Worm (Caenorhabditis elegans) whole organism, midembryonic: ENCODE data around the gene unk-1.

Experiments used
- T22C8.4 ChIP-seq: fragments of 200-800 bp; sonication (Bioruptor generic); IDR thresholded peaks from 2 replicates; pipeline ENCODE4 v1.3.6; 2022; ENCODE audit warnings: missing genetic modification characterization, missing compliant biosample characterization
- cog-1 ChIP-seq: sonication (generic microtip); optimal IDR thresholded peaks from 2 replicates; lab custom pipeline; 2016; ENCODE audit warnings: missing genetic modification characterization, missing compliant biosample characterization
- flt-1 ChIP-seq: fragments of 200-800 bp; sonication (Bioruptor generic); IDR thresholded peaks from 2 replicates; pipeline ENCODE4 v1.3.6; 2022; ENCODE audit warnings: missing genetic modification characterization, missing compliant biosample characterization
- klf-2 ChIP-seq: fragments of 200-800 bp; sonication (Bioruptor generic); conservative IDR thresholded peaks from 2 replicates; pipeline ENCODE4 v1.3.6; 2022; ENCODE audit warnings: missing genetic modification reagents, missing genetic modification characterization, missing compliant biosample characterization
- med-1 ChIP-seq: sonication (generic microtip); optimal IDR thresholded peaks from 2 replicates; lab custom pipeline; 2017; ENCODE audit warnings: missing genetic modification characterization, mild to moderate bottlenecking, missing compliant biosample characterization, antibody characterized with exemption, missing genetic modification reagents; ENCODE audit not compliant: insufficient read depth
- ref-1 ChIP-seq: fragments of 200-800 bp; sonication (Bioruptor generic); conservative IDR thresholded peaks from 2 replicates; pipeline ENCODE4 v1.3.6; 2022; ENCODE audit warnings: missing genetic modification reagents, missing genetic modification characterization, missing compliant biosample characterization
- tab-1 ChIP-seq: fragments of 200-800 bp; sonication (Bioruptor generic); IDR thresholded peaks from 2 replicates; pipeline ENCODE4 v1.3.6; 2022; ENCODE audit warnings: missing genetic modification characterization, missing compliant biosample characterization
- ztf-23 ChIP-seq: fragments of 200-800 bp; sonication (Bioruptor generic); IDR thresholded peaks from 2 replicates; pipeline ENCODE4 v1.3.6; 2022; ENCODE audit warnings: missing genetic modification reagents, missing genetic modification characterization, missing compliant biosample characterization
- ztf-29 ChIP-seq: fragments of 200-800 bp; sonication (Bioruptor generic); IDR thresholded peaks from 2 replicates; pipeline ENCODE4 v1.3.6; 2022; ENCODE audit warnings: missing genetic modification reagents, missing genetic modification characterization, missing compliant biosample characterization

unk-1 gene

DNA sequence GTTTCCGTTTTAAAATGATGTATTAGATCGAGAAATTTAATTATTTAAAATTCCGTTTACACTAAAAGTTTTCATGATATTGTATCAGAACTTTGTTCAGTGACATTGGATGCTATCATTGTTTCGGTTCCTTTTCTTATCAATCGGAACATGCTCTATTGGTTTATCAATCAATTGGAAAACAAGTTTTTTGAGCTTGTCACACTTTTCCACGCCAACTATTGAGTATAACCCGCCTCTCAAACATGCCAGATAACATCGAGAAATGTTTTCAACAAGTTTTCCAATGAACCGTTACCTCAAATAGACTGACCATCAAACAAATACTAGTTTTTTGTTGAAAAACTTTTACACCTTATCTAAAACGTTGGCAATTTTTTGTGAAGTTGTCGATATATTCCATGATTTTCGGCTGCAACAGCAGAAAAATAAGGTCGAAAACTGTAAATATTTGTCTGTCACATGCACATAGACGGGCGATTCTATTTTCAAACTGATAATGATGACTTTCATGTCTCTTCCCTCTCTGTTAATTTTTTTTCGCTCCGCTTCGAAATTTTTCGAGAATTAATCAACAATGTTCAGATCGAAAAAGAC lies at the start of gene unk-1:
Gene unk-1, plus strand, starts transcription at position 577 of the 597 bp plus-strand sequence.
- TF ChIP-seq ztf-23 (no peak), ref-1 (GFP tag; lab: Robert Waterston, UW) (no peak), cog-1 (tag; lab: Kevin White, UChicago) (no peak)

DNA sequence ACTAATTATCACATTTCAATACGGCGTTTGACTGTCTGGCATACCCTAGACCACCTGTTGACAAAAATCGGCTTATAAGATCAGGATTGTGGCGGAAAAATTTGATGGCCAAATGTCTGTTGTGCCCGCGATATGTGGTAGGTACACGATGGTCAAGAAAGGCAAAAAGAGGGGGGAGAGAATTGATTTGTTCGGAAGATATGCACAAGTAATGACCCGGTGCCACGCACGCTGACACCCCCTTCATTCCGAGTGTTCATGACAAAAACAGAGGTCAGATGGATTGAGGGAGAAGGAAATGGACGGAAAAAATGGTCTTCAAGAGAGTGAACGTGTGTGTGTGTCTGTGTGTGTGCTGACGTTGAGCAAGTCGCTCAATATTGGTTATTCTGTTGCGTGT lies 49.3 kb upstream of the unk-1 start:
- no peak for TF ChIP-seq med-1 (GFP tag; lab: Kevin White, UChicago)
- TF ChIP-seq cog-1 (tag; lab: Kevin White, UChicago), result no peak
- no peak for TF ChIP-seq T22C8.4 (GFP tag; lab: Robert Waterston, UW)
- TF ChIP-seq ztf-29 (GFP tag; lab: Robert Waterston, UW), result no peak
- TF ChIP-seq ref-1 (GFP tag; lab: Robert Waterston, UW), result no peak
- no peak for TF ChIP-seq ztf-23
- no peak for TF ChIP-seq klf-2
- no peak for TF ChIP-seq flt-1 (GFP tag; lab: Robert Waterston, UW)
- no peak for TF ChIP-seq tab-1

DNA sequence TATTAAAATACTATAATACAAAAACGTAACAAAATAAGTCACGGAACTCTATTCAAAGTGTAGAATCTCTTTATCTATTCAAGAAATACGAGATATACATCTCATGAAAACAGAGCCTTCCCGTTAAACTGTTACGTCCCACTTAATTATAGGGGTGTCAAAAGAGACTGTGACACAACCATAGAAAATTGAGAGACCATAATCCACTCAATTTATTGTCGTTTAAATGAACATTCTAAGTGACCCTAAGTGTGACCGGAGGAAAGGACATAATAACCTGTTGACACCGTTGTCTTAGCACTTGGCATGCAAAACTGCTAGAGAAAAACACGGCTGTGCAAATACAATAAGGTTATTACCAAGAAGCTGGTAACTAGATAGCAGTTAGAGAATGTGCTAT lies 46.2 kb upstream of the unk-1 start:
- no peak for TF ChIP-seq cog-1 (tag; lab: Kevin White, UChicago)
- no peak for TF ChIP-seq flt-1 (GFP tag; lab: Robert Waterston, UW)
- no peak for TF ChIP-seq klf-2
- TF ChIP-seq ztf-29 (GFP tag; lab: Robert Waterston, UW), result no peak
- TF ChIP-seq med-1 (GFP tag; lab: Kevin White, UChicago), result no peak
- no peak for TF ChIP-seq tab-1
- no peak for TF ChIP-seq T22C8.4 (GFP tag; lab: Robert Waterston, UW)
- TF ChIP-seq ztf-23, result no peak
- TF ChIP-seq ref-1 (GFP tag; lab: Robert Waterston, UW), result no peak

DNA sequence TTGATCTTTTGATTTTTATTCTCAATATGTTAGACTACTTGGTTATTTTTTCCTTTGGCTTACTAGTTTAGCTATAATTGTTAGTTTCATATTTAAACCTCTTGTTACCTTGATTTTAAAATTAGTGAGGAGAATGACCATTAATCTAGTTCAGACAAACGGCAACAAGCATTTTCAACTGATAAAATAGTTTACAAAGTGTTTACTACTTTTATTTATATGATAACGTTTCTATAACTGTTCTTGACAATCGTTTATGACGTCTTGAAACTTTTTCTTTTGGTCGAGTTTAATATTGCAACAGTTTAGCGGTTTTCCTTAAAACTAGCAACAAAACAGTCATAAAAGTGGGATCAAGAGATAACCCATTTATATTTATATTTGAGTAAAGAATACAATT lies 39.0 kb upstream of the unk-1 start:
- TF ChIP-seq med-1 (GFP tag; lab: Kevin White, UChicago), result no peak
- no peak for TF ChIP-seq ztf-29 (GFP tag; lab: Robert Waterston, UW)
- no peak for TF ChIP-seq ztf-23
- TF ChIP-seq flt-1 (GFP tag; lab: Robert Waterston, UW), result no peak
- TF ChIP-seq cog-1 (tag; lab: Kevin White, UChicago), result no peak
- no peak for TF ChIP-seq klf-2
- no peak for TF ChIP-seq tab-1
- TF ChIP-seq T22C8.4 (GFP tag; lab: Robert Waterston, UW), result no peak
- TF ChIP-seq ref-1 (GFP tag; lab: Robert Waterston, UW), result no peak

DNA sequence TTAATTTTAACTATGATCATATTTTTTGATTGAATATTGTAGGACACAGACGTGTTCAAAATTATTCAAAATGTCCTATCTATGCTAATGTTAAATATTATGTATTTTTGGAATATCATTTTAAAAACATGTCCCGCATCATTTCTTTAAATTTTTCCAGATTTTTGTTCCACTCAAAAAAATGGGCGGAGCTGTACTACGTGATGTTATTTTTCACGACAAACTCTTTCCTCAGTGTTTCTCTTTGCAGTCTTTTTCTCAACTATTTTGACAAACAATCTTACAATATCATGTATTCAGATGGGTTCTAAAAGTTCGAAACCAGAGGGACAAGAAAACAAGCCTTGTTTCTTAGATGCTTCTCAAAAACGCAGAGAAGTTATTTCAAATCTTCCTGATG lies 38.4 kb upstream of the unk-1 start, which contains the start of gene F45E1.5:
Gene F45E1.5, plus strand, starts transcription at position 301 of the 400 bp plus-strand sequence.
- TF ChIP-seq flt-1 (GFP tag; lab: Robert Waterston, UW) (no peak), cog-1 (tag; lab: Kevin White, UChicago) (no peak), tab-1 (no peak), T22C8.4 (GFP tag; lab: Robert Waterston, UW) (no peak), ztf-23 (no peak), ref-1 (GFP tag; lab: Robert Waterston, UW) (no peak), ztf-29 (GFP tag; lab: Robert Waterston, UW) (no peak), klf-2 (no peak), med-1 (GFP tag; lab: Kevin White, UChicago) (no peak)

DNA sequence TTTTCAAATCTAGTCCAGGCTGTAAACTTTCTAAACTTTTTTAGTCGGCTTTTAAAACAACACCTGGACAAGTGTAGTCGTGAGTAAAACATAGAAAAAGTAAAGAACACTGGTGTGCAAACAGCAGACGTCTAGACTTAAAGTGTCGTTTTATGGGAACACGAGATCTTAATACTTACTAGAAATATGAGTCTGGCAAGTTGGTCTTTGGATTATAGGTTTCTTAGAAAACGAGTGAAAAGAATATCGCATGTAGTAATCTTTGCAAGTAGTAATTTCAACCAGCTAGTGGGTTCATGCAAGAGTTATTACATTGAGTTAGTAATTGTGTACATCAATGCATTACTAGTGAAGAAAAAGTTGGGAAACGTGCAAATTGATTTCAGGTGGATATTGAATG lies 37.3 kb upstream of the unk-1 start:
- no peak for TF ChIP-seq med-1 (GFP tag; lab: Kevin White, UChicago)
- no peak for TF ChIP-seq cog-1 (tag; lab: Kevin White, UChicago)
- TF ChIP-seq flt-1 (GFP tag; lab: Robert Waterston, UW), result no peak
- TF ChIP-seq ztf-23, result no peak
- no peak for TF ChIP-seq T22C8.4 (GFP tag; lab: Robert Waterston, UW)

DNA sequence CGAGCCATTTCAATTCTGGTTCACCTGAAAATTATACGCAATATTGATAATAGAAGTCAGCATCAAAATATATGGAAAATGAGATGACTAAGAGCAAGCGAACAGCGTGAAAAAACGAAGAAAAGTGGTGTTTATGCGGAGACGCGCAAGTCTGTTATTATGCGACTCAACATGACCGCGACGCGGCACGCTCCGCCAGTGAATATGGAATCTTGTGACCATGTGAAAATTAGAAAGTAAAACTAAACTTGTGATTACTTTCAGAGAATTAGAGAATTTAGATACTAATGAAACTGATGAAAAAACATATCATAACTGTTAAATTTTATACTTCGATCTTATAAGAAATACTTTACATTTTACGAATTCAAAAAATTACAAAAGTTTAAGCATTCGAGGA lies 32.7 kb upstream of the unk-1 start, which contains the start of gene his-71:
Gene his-71, minus strand, starts transcription at position 24 of the 400 bp plus-strand sequence.
- TF ChIP-seq tab-1 (no peak), T22C8.4 (GFP tag; lab: Robert Waterston, UW) (no peak), klf-2 (no peak), cog-1 (tag; lab: Kevin White, UChicago) (no peak), ztf-29 (GFP tag; lab: Robert Waterston, UW) (no peak)

DNA sequence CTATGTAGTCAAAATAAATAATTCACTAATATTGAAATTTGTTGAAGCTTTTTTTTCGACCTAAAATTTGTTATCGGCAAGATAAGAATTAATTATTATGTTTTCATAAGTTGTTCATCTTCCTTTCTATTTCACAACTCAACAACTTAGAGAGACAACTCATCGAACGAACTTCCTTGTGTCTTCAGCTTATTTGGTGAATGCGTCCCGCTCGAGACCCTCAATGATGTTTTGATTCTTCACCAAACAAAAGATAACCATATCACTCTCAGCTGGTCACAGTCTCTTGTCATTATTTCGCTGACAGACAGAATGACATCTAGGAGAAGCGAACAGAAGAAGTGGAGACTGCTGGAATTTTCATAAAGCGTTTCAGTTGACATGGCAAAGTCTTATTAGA lies 30.0 kb upstream of the unk-1 start:
- TF ChIP-seq flt-1 (GFP tag; lab: Robert Waterston, UW) (no peak), ref-1 (GFP tag; lab: Robert Waterston, UW) (no peak), T22C8.4 (GFP tag; lab: Robert Waterston, UW) (no peak)

DNA sequence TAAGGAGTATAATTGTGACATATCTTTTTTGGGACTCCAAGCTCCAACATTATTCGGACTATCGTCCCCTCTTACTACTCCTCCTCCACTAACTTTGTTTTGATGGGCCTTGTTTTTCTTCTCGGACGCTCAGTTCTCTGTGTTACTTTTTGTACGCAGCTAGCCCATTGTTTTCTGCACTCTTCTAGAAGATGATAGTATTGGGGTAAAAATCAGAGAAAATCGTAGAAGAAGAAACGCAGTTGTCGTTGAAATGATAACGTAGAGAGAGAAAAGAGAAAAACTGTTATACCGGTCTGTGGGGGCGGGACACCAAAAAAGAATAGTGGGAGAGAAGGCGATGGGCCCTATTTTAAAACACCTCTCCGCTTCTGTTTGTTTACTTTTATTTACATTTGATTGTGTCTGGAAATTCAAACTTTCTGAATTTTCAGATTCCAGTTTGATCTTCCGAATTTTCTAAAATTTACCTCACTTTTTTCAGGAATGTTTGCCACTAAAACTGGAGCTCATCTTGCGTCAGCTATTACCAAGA lies 29.2 kb upstream of the unk-1 start, which contains the start of gene F45E1.4:
Gene F45E1.4, plus strand, starts transcription at position 485 of the 535 bp plus-strand sequence.
- TF ChIP-seq klf-2, result no peak
- TF ChIP-seq T22C8.4 (GFP tag; lab: Robert Waterston, UW), result no peak
- TF ChIP-seq ref-1 (GFP tag; lab: Robert Waterston, UW), result no peak
- TF ChIP-seq med-1 (GFP tag; lab: Kevin White, UChicago), result no peak
- TF ChIP-seq cog-1 (tag; lab: Kevin White, UChicago), result no peak
- no peak for TF ChIP-seq ztf-23
- no peak for TF ChIP-seq tab-1
- TF ChIP-seq flt-1 (GFP tag; lab: Robert Waterston, UW), result no peak
- no peak for TF ChIP-seq ztf-29 (GFP tag; lab: Robert Waterston, UW)

DNA sequence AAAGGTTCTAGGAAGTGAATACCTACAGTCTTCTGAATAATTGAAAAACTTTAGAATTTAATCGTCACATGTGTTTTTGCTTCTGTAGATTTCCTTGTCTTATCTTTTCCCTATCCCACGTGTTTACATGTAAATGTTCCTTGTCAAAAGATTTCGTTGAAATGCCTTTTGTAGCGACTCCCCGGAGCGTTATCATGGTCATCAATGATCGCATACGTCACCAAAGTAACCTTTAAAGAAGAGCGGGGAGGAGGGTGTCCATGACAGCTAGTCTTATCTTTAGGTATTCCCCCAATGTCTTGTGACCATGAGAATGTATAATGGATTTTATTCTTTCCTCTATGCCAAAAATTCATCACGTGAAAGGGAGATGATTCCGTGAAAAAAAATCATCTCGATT lies 27.9 kb upstream of the unk-1 start:
- TF ChIP-seq ztf-23 (no peak), tab-1 (no peak), ztf-29 (GFP tag; lab: Robert Waterston, UW) (no peak), T22C8.4 (GFP tag; lab: Robert Waterston, UW) (no peak), flt-1 (GFP tag; lab: Robert Waterston, UW) (no peak), ref-1 (GFP tag; lab: Robert Waterston, UW) (no peak), med-1 (GFP tag; lab: Kevin White, UChicago) (no peak), klf-2 (no peak), cog-1 (tag; lab: Kevin White, UChicago) (no peak)
